Worm (Caenorhabditis elegans) whole organism, L3 larva: ENCODE measurements around the gene lrr-1.

Source experiments
- unc-39 ChIP-seq: sonication (generic microtip); optimal IDR thresholded peaks from 4 replicates; lab custom pipeline; 2017; ENCODE audit warnings: missing biosample characterization, missing genetic modification characterization
- unc-62 ChIP-seq: fragments of 150-350 bp; sonication (generic microtip); optimal IDR thresholded peaks from 4 replicates; lab custom pipeline; 2014; ENCODE audit warnings: missing biosample characterization, missing genetic modification reagents, missing genetic modification characterization

DNA sequence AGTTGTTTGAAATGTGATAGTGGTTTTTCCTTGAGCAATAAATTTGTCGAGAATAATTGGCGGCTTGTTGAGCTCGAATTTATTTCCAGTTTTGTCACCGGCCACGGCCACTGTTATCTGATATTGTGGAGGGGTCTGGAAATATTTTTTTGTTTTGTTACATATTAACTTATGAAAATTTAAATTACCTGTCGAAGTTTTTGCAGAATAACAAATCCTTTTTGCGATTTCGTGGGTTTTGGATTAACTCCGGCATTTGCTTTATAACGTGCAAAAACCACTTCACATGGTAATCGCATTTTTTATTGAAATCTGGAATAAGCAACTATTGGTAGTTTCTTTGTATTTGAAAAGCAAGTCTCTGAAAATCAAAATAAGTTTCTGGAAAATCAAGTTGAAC, at the start of gene lrr-1:
- TF ChIP-seq unc-62 (GFP tag; lab: Kevin White, UChicago) (no peak), unc-39 (tag; lab: Kevin White, UChicago) (no peak)
